Fruit fly (Drosophila melanogaster) whole organism, embryonic: Measurements from ENCODE around the gene tau.

Source experiments
- Aef1 ChIP-seq: fragments of 200-800 bp; sonication (Bioruptor generic); IDR thresholded peaks from 3 replicates; pipeline ENCODE4 v1.3.6; 2022; ENCODE audit warnings: missing biosample characterization, missing genetic modification characterization
- Awh ChIP-seq: fragments of 200-800 bp; sonication (Bioruptor generic); IDR thresholded peaks from 2 replicates; pipeline ENCODE4, ENCODE4 v1.3.6; 2022; ENCODE audit warnings: missing biosample characterization, missing genetic modification characterization
- CG10274 ChIP-seq: fragments of 200-800 bp; sonication (Bioruptor generic); optimal IDR thresholded peaks from 3 replicates; lab custom pipeline; 2017; ENCODE audit warnings: missing biosample characterization, mild to moderate bottlenecking, missing genetic modification characterization
- CG10366 ChIP-seq: fragments of 200-800 bp; sonication (Bioruptor generic); IDR thresholded peaks from 2 replicates; pipeline ENCODE4 v1.3.6; 2022; ENCODE audit warnings: missing biosample characterization, missing genetic modification characterization
- CG11723 ChIP-seq: fragments of 200-800 bp; sonication (Bioruptor generic); optimal IDR thresholded peaks from 2 replicates; lab custom pipeline; 2017; ENCODE audit warnings: missing biosample characterization, mild to moderate bottlenecking, missing genetic modification characterization
- CG13624 ChIP-seq: fragments of 200-800 bp; sonication (Bioruptor generic); optimal IDR thresholded peaks from 2 replicates; lab custom pipeline; 2016; ENCODE audit warnings: missing biosample characterization, missing genetic modification characterization
- CG16815 ChIP-seq: fragments of 200-800 bp; sonication (Bioruptor generic); optimal IDR thresholded peaks from 3 replicates; lab custom pipeline; 2017; ENCODE audit warnings: missing biosample characterization, mild to moderate bottlenecking, missing genetic modification characterization
- CG31224 ChIP-seq: fragments of 200-800 bp; sonication (Bioruptor generic); IDR thresholded peaks from 2 replicates; pipeline ENCODE4 v1.3.6; 2022; ENCODE audit warnings: missing biosample characterization, missing genetic modification characterization
- CG31388 ChIP-seq: fragments of 200-800 bp; sonication (Bioruptor generic); optimal IDR thresholded peaks from 2 replicates; lab custom pipeline; 2016; ENCODE audit warnings: missing biosample characterization, missing genetic modification characterization
- CG5953 ChIP-seq: fragments of 200-800 bp; sonication (Bioruptor generic); IDR thresholded peaks from 2 replicates; pipeline ENCODE4 v1.3.6; 2022; ENCODE audit warnings: missing biosample characterization, missing genetic modification characterization
- CG6689 ChIP-seq: fragments of 200-800 bp; sonication (Bioruptor generic); IDR thresholded peaks from 2 replicates; pipeline ENCODE4 v1.3.6; 2022; ENCODE audit warnings: missing biosample characterization, missing genetic modification characterization
- CG6765 ChIP-seq: fragments of 200-800 bp; sonication (Bioruptor generic); optimal IDR thresholded peaks from 3 replicates; lab custom pipeline; 2017; ENCODE audit warnings: missing biosample characterization, mild to moderate bottlenecking, missing genetic modification characterization
- CG8944 ChIP-seq: fragments of 200-800 bp; sonication (Bioruptor generic); optimal IDR thresholded peaks from 3 replicates; lab custom pipeline; 2016; ENCODE audit warnings: missing biosample characterization, missing genetic modification characterization
- CG9609 ChIP-seq: fragments of 200-800 bp; sonication (Bioruptor generic); optimal IDR thresholded peaks from 3 replicates; lab custom pipeline; 2016; ENCODE audit warnings: missing biosample characterization, missing genetic modification characterization
- CG9817 ChIP-seq: fragments of 200-800 bp; sonication (Bioruptor generic); optimal IDR thresholded peaks from 2 replicates; lab custom pipeline; 2018; ENCODE audit warnings: missing biosample characterization, mild to moderate bottlenecking, missing genetic modification characterization, moderate library complexity
- Chrac-16 ChIP-seq: fragments of 200-800 bp; sonication (Bioruptor generic); optimal IDR thresholded peaks from 3 replicates; lab custom pipeline; 2016; ENCODE audit warnings: missing biosample characterization, missing genetic modification characterization
- HLH4C ChIP-seq: fragments of 200-800 bp; sonication (Bioruptor generic); IDR thresholded peaks from 3 replicates; pipeline ENCODE4 v1.3.6; 2022; ENCODE audit warnings: missing biosample characterization, missing genetic modification characterization; ENCODE audit not compliant: partially characterized antibody
- HLHmδ ChIP-seq: fragments of 200-800 bp; sonication (Bioruptor generic); optimal IDR thresholded peaks from 2 replicates; lab custom pipeline; 2018; ENCODE audit warnings: missing biosample characterization, mild to moderate bottlenecking, missing genetic modification characterization, moderate library complexity
- Lpt ChIP-seq: fragments of >200 bp; optimal IDR thresholded peaks from 2 replicates; lab custom pipeline; 2018; ENCODE audit warnings: missing biosample characterization, missing genetic modification characterization
- Ravus ChIP-seq: fragments of 200-800 bp; sonication (Bioruptor generic); IDR thresholded peaks from 2 replicates; pipeline ENCODE4 v1.3.6; 2022; ENCODE audit warnings: missing biosample characterization, missing genetic modification characterization
- Sox100B ChIP-seq: fragments of 200-800 bp; sonication (Bioruptor generic); optimal IDR thresholded peaks from 3 replicates; lab custom pipeline; 2018; ENCODE audit warnings: missing biosample characterization, mild to moderate bottlenecking, missing genetic modification characterization
- ase ChIP-seq: fragments of 200-800 bp; sonication (Bioruptor generic); IDR thresholded peaks from 3 replicates; pipeline ENCODE4 v1.3.6; 2022; ENCODE audit warnings: missing biosample characterization, missing genetic modification characterization
- bsh ChIP-seq, 2 experiments: fragments of 200-800 bp; sonication (Bioruptor generic); optimal IDR thresholded peaks; 2 replicates each; lab custom pipeline; 2017 to 2018; ENCODE audit warnings: mild to moderate bottlenecking in 2 of 2, missing biosample characterization in 2 of 2, missing genetic modification characterization in 2 of 2, moderate library complexity in 1 of 2
- btn ChIP-seq: fragments of 200-800 bp; sonication (Bioruptor generic); optimal IDR thresholded peaks from 2 replicates; lab custom pipeline; 2016; ENCODE audit warnings: missing biosample characterization, missing genetic modification characterization
- cg ChIP-seq: fragments of 200-800 bp; sonication (Bioruptor generic); optimal IDR thresholded peaks from 3 replicates; lab custom pipeline; 2019; ENCODE audit warnings: missing biosample characterization, mild to moderate bottlenecking, missing genetic modification characterization, moderate library complexity
- chm ChIP-seq: fragments of 200-800 bp; sonication (Bioruptor generic); IDR thresholded peaks from 2 replicates; pipeline ENCODE4 v1.3.6; 2022; ENCODE audit warnings: missing biosample characterization, missing genetic modification characterization
- ci ChIP-seq: fragments of 200-800 bp; sonication (Bioruptor generic); IDR thresholded peaks from 3 replicates; pipeline ENCODE4 v1.3.6; 2022; ENCODE audit warnings: missing biosample characterization, missing genetic modification characterization
- esg ChIP-seq: fragments of 200-800 bp; sonication (Bioruptor generic); conservative IDR thresholded peaks from 2 replicates; pipeline ENCODE4 v1.3.6; 2022; ENCODE audit warnings: missing biosample characterization, missing genetic modification characterization
- fd3F ChIP-seq: fragments of 200-800 bp; sonication (Bioruptor generic); optimal IDR thresholded peaks from 2 replicates; lab custom pipeline; 2018; ENCODE audit warnings: missing biosample characterization, mild to moderate bottlenecking, missing genetic modification characterization, moderate library complexity
- fd64A ChIP-seq: fragments of 200-800 bp; sonication (Bioruptor generic); optimal IDR thresholded peaks from 3 replicates; lab custom pipeline; 2018; ENCODE audit warnings: missing biosample characterization, mild to moderate bottlenecking, missing genetic modification characterization
- gro ChIP-seq: fragments of 200-800 bp; sonication (Bioruptor generic); optimal IDR thresholded peaks from 2 replicates; lab custom pipeline; 2016; ENCODE audit warnings: missing biosample characterization, missing genetic modification characterization
- inv ChIP-seq: fragments of 200-800 bp; sonication (Bioruptor generic); IDR thresholded peaks from 2 replicates; pipeline ENCODE4 v1.3.6; 2022; ENCODE audit warnings: missing biosample characterization, missing genetic modification characterization; ENCODE audit not compliant: partially characterized antibody
- ken ChIP-seq: fragments of 200-800 bp; sonication (Bioruptor generic); IDR thresholded peaks from 3 replicates; pipeline ENCODE4 v1.3.6; 2022; ENCODE audit warnings: missing biosample characterization, missing genetic modification characterization
- lola ChIP-seq, 3 experiments: fragments of >200 bp in 2 of 3; fragments of 200-800 bp in 1 of 3; sonication (Bioruptor generic) in 1 of 3; optimal IDR thresholded peaks; 2 replicates each; lab custom pipeline; 2017 to 2019; ENCODE audit warnings: missing biosample characterization in 3 of 3, missing genetic modification characterization in 3 of 3, mild to moderate bottlenecking in 1 of 3, moderate library complexity in 1 of 3
- nerfin-1 ChIP-seq: fragments of 200-800 bp; sonication (Bioruptor generic); optimal IDR thresholded peaks from 3 replicates; lab custom pipeline; 2019; ENCODE audit warnings: missing biosample characterization, mild to moderate bottlenecking, missing genetic modification characterization, moderate library complexity
- nmo ChIP-seq: fragments of 200-800 bp; sonication (Bioruptor generic); optimal IDR thresholded peaks from 2 replicates; lab custom pipeline; 2018; ENCODE audit warnings: missing biosample characterization, mild to moderate bottlenecking, missing genetic modification characterization, moderate library complexity
- pfk ChIP-seq: fragments of 200-800 bp; sonication (Bioruptor generic); optimal IDR thresholded peaks from 2 replicates; lab custom pipeline; 2018; ENCODE audit warnings: missing biosample characterization, mild to moderate bottlenecking, missing genetic modification characterization, moderate library complexity
- phol ChIP-seq: fragments of 200-800 bp; sonication (Bioruptor generic); optimal IDR thresholded peaks from 3 replicates; lab custom pipeline; 2018; ENCODE audit warnings: missing biosample characterization, mild to moderate bottlenecking, missing genetic modification characterization, moderate library complexity
- repo ChIP-seq: fragments of 200-800 bp; sonication (Bioruptor generic); optimal IDR thresholded peaks from 2 replicates; lab custom pipeline; 2016; ENCODE audit warnings: missing biosample characterization, missing genetic modification characterization
- run ChIP-seq: fragments of 200-800 bp; sonication (Bioruptor generic); optimal IDR thresholded peaks from 3 replicates; lab custom pipeline; 2018; ENCODE audit warnings: missing biosample characterization, mild to moderate bottlenecking, missing genetic modification characterization
- scrt ChIP-seq: fragments of 200-800 bp; sonication (Bioruptor generic); optimal IDR thresholded peaks from 2 replicates; lab custom pipeline; 2018; ENCODE audit warnings: missing biosample characterization, mild to moderate bottlenecking, missing genetic modification characterization, moderate library complexity
- sd ChIP-seq: fragments of 200-800 bp; sonication (Bioruptor generic); optimal IDR thresholded peaks from 3 replicates; lab custom pipeline; 2018; ENCODE audit warnings: missing biosample characterization, mild to moderate bottlenecking, missing genetic modification characterization, moderate library complexity
- shn ChIP-seq: fragments of 200-800 bp; sonication (Bioruptor generic); optimal IDR thresholded peaks from 3 replicates; lab custom pipeline; 2016; ENCODE audit warnings: missing biosample characterization, missing genetic modification characterization
- sisA ChIP-seq: fragments of 200-800 bp; sonication (Bioruptor generic); IDR thresholded peaks from 2 replicates; pipeline ENCODE4 v1.3.6; 2022; ENCODE audit warnings: missing biosample characterization, missing genetic modification characterization
- so ChIP-seq: fragments of 200-800 bp; sonication (Bioruptor generic); IDR thresholded peaks from 3 replicates; pipeline ENCODE4 v1.3.6; 2022; ENCODE audit warnings: missing biosample characterization, missing genetic modification characterization
- tna ChIP-seq: fragments of 200-800 bp; sonication (Bioruptor generic); IDR thresholded peaks from 2 replicates; pipeline ENCODE4 v1.3.6; 2022; ENCODE audit warnings: missing biosample characterization, missing genetic modification characterization; ENCODE audit not compliant: partially characterized antibody
- usp ChIP-seq: fragments of >200 bp; optimal IDR thresholded peaks from 2 replicates; lab custom pipeline; 2017; ENCODE audit warnings: missing biosample characterization, missing genetic modification characterization
- vfl ChIP-seq: fragments of 200-800 bp; sonication (Bioruptor generic); optimal IDR thresholded peaks from 2 replicates; lab custom pipeline; 2016; ENCODE audit warnings: missing biosample characterization, missing genetic modification characterization
- wor ChIP-seq: fragments of 200-800 bp; sonication (Bioruptor generic); IDR thresholded peaks from 2 replicates; pipeline ENCODE4 v1.3.6; 2022; ENCODE audit warnings: missing biosample characterization, missing genetic modification characterization
- zfh1 ChIP-seq: fragments of 200-800 bp; sonication (Bioruptor generic); IDR thresholded peaks from 3 replicates; pipeline ENCODE4 v1.3.6; 2022; ENCODE audit warnings: missing biosample characterization, missing genetic modification characterization

tau gene

DNA sequence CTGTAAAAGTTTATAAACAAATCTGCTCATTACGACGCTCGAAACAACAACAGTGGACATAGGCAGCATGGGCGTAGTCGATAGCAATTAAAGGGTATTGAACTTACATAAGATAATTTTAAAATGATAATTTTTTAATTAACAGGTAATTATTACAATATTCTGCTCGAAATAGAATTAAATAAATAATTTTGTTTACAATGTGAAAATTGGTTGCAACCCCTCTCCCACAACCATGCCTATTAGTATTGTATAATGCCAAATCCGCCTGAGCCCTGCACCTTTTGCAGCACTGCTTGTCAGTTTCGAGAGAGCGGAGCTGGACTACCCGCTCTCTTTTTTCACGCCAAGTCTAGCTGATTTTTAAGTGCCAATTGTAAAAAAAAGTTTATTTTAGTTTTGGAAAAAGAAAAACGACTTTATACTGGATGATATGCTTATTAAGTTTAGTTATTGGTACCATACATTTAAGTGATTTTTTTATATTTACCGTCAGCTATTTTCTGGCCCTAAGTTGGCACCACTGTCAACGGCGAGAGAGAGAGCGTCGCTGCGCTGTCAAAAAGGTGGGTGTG lies 20.7 kb downstream of the tau start, which contains the start of the genes CG5611 and Mtl (continued):
- TF ChIP-seq pfk (GFP tag; lab: Kevin White, UChicago): peak; percentile 77
- peak; percentile 100 for TF ChIP-seq phol (tag; lab: Kevin White, UChicago)
- peak; percentile 96 for TF ChIP-seq repo
- peak; percentile 100 for TF ChIP-seq ci (GFP tag; lab: Robert Waterston, UW)
- TF ChIP-seq HLHmδ (GFP tag; lab: Kevin White, UChicago): peak; percentile 26
- TF ChIP-seq zfh1 (GFP tag; lab: Robert Waterston, UW): peak; percentile 100
- peak; percentile 100 for TF ChIP-seq CG10366 (GFP tag; lab: Robert Waterston, UW)
- peak; percentile 93 for TF ChIP-seq shn (GFP tag; lab: Kevin White, UChicago)
- TF ChIP-seq cg (GFP tag; lab: Kevin White, UChicago): peak; percentile 74
- TF ChIP-seq CG9817 (tag; lab: Kevin White, UChicago): peak; percentile 100
- TF ChIP-seq Lpt: no peak
- TF ChIP-seq CG16815 (GFP tag; lab: Kevin White, UChicago): peak; percentile 100
- peak; percentile 100 for TF ChIP-seq ken
- TF ChIP-seq fd64A (GFP tag; lab: Kevin White, UChicago): peak; percentile 99
- peak; percentile 100 for TF ChIP-seq nmo
- TF ChIP-seq CG10274 (GFP tag; lab: Kevin White, UChicago): peak; percentile 95
- TF ChIP-seq scrt: peak; percentile 97
- TF ChIP-seq CG8944: peak; percentile 97
- peak; percentile 99 for TF ChIP-seq CG11723 (GFP tag; lab: Kevin White, UChicago)
- no peak for TF ChIP-seq tna (GFP tag; lab: Robert Waterston, UW)
- peak; percentile 99 for TF ChIP-seq CG31388 (GFP tag; lab: Kevin White, UChicago)
- peak in 1 of 3 experiments; percentile 100 for TF ChIP-seq lola (GFP tag; optimal IDR thresholded peaks at IDR 0.05; lab: Kevin White, UChicago)
- peak; percentile 100 for TF ChIP-seq esg (GFP tag; lab: Robert Waterston, UW)
- TF ChIP-seq btn: peak; percentile 87
- peak; percentile 99 for TF ChIP-seq nerfin-1 (tag; lab: Kevin White, UChicago)
- TF ChIP-seq run (tag; lab: Kevin White, UChicago): peak; percentile 99
- TF ChIP-seq usp (GFP tag; lab: Kevin White, UChicago): no peak
- TF ChIP-seq CG9609 (GFP tag; lab: Kevin White, UChicago): peak; percentile 97
- peak; percentile 98 for TF ChIP-seq CG13624 (GFP tag; lab: Kevin White, UChicago)
- TF ChIP-seq CG6689 (GFP tag; lab: Robert Waterston, UW): peak; percentile 100
- TF ChIP-seq ase (GFP tag; lab: Robert Waterston, UW): peak; percentile 100
- peak; percentile 100 for TF ChIP-seq CG5953 (GFP tag; lab: Robert Waterston, UW)
- peak; percentile 99 for TF ChIP-seq vfl (GFP tag; lab: Kevin White, UChicago)
- TF ChIP-seq CG31224: peak; percentile 99
- TF ChIP-seq bsh (GFP tag; optimal IDR thresholded peaks at IDR 0.05; lab: Kevin White, UChicago): peak; percentile 93 to 100
- TF ChIP-seq so (GFP tag; lab: Robert Waterston, UW): peak; percentile 100
- peak; percentile 99 for TF ChIP-seq Sox100B (GFP tag; lab: Kevin White, UChicago)
- peak; percentile 100 for TF ChIP-seq fd3F (GFP tag; lab: Kevin White, UChicago)
- TF ChIP-seq Awh (GFP tag; lab: Robert Waterston, UW): peak; percentile 100
- peak; percentile 100 for TF ChIP-seq sisA (GFP tag; lab: Robert Waterston, UW)
- TF ChIP-seq sd (tag; lab: Kevin White, UChicago): peak; percentile 97
- peak; percentile 100 for TF ChIP-seq Aef1
- peak; percentile 100 for TF ChIP-seq wor (GFP tag; lab: Robert Waterston, UW)
- TF ChIP-seq gro: peak; percentile 97
- TF ChIP-seq HLH4C: 0 out of 3 replicates have a peak, but pooled peaks have one; percentile 10
- peak; percentile 99 for TF ChIP-seq CG6765
- peak; percentile 100 for TF ChIP-seq Chrac-16 (GFP tag; lab: Kevin White, UChicago)
- TF ChIP-seq chm (GFP tag; lab: Robert Waterston, UW): peak; percentile 100
- TF ChIP-seq inv (GFP tag; lab: Robert Waterston, UW): no peak
- peak; percentile 99 for TF ChIP-seq Ravus (GFP tag; lab: Robert Waterston, UW)
